Worm (Caenorhabditis elegans) whole organism, L3 larva: ENCODE results near the gene cal-2.

Source experiments
- ama-1 ChIP-seq: fragments of 150-350 bp; optimal IDR thresholded peaks from 2 replicates; lab custom pipeline; 2018
- ceh-9 ChIP-seq: sonication (generic microtip); optimal IDR thresholded peaks from 2 replicates; lab custom pipeline; 2018; ENCODE audit warnings: missing biosample characterization, missing genetic modification characterization
- egl-27 ChIP-seq: sonication (generic microtip); optimal IDR thresholded peaks from 4 replicates; lab custom pipeline; 2017; ENCODE audit warnings: missing biosample characterization, missing genetic modification reagents, missing genetic modification characterization
- elt-3 ChIP-seq, 3 experiments: fragments of 150-350 bp in 1 of 3; sonication (generic microtip) in 2 of 3; optimal IDR thresholded peaks; 2 replicates in 2 of 3; 4 replicates in 1 of 3; lab custom pipeline; 2014 to 2017; ENCODE audit warnings: missing biosample characterization in 3 of 3, missing genetic modification characterization in 3 of 3
- nfya-1 ChIP-seq: sonication (generic microtip); optimal IDR thresholded peaks from 2 replicates; lab custom pipeline; 2017; ENCODE audit warnings: missing genetic modification characterization, mild to moderate bottlenecking, missing compliant biosample characterization, antibody characterized with exemption, moderate library complexity; ENCODE audit not compliant: insufficient read depth
- nhr-237 ChIP-seq: fragments of 150-350 bp; optimal IDR thresholded peaks from 2 replicates; lab custom pipeline; 2014; ENCODE audit warnings: missing biosample characterization, missing genetic modification characterization
- nhr-28 ChIP-seq: fragments of 150-350 bp; optimal IDR thresholded peaks from 2 replicates; lab custom pipeline; 2014; ENCODE audit warnings: missing biosample characterization, missing genetic modification characterization
- pha-4 ChIP-seq: fragments of 150-350 bp; optimal IDR thresholded peaks from 2 replicates; lab custom pipeline; 2014; ENCODE audit warnings: missing biosample characterization, missing genetic modification reagents, missing genetic modification characterization
- skn-1 ChIP-seq: fragments of 150-350 bp; optimal IDR thresholded peaks from 2 replicates; lab custom pipeline; 2014; ENCODE audit warnings: missing biosample characterization, missing genetic modification characterization
- snpc-4 ChIP-seq: fragments of 150-350 bp; optimal IDR thresholded peaks from 2 replicates; lab custom pipeline; 2014; ENCODE audit warnings: missing biosample characterization, missing genetic modification characterization

DNA sequence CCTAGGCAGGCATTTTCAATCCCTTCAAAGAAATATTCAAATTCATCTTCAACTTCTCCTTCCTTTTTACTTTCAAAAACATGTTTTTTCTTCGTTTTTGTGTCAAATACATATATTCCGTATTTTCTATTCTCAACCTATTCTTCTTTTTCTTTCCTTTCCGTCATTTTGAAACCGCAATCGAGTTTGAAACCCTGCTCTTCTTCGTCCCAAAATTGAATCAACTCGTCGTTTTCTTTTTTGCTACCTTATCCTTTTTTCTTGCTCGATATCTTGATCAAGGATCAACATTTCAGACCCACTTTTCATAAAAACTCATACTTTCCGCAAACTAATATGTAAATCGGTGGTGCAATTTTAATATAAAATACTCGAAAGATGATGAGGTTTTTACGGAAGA, 15.3 kb upstream of the cal-2 start:
- TF ChIP-seq skn-1 (tag; lab: Kevin White, UChicago): no peak
- no peak for TF ChIP-seq pha-4 (tag; lab: Kevin White, UChicago)
- TF ChIP-seq egl-27: no peak
- TF ChIP-seq nhr-28 (tag; lab: Kevin White, UChicago): no peak
- no peak for TF ChIP-seq ama-1
- TF ChIP-seq elt-3 (tag; optimal IDR thresholded peaks at IDR 0.05; lab: Kevin White, UChicago): no peak
- no peak for TF ChIP-seq nfya-1 (tag; lab: Kevin White, UChicago)
- no peak for TF ChIP-seq snpc-4 (tag; lab: Kevin White, UChicago)
- no peak for TF ChIP-seq nhr-237 (tag; lab: Kevin White, UChicago)
- TF ChIP-seq ceh-9 (tag; lab: Kevin White, UChicago): no peak
